Fruit fly (Drosophila melanogaster) whole organism, adult: ENCODE results near the gene Tsp2A.
A peak's percentile ranks its signal among the peaks of the same experiment; 100 is the strongest.

Experiments used
- CG11617 ChIP-seq: fragments of 200-800 bp; sonication (Bioruptor generic); optimal IDR thresholded peaks from 2 replicates; lab custom pipeline; 2017; ENCODE audit warnings: mild to moderate bottlenecking, missing biosample characterization, missing genetic modification reagents, missing genetic modification characterization
- CG12768 ChIP-seq: fragments of 200-800 bp; sonication (Bioruptor generic); optimal IDR thresholded peaks from 2 replicates; lab custom pipeline; 2017; ENCODE audit warnings: missing biosample characterization, missing genetic modification characterization, mild to moderate bottlenecking, moderate library complexity, missing genetic modification reagents
- CG14711 ChIP-seq: fragments of 200-800 bp; sonication (Bioruptor generic); optimal IDR thresholded peaks from 2 replicates; lab custom pipeline; 2018; ENCODE audit warnings: missing biosample characterization, mild to moderate bottlenecking, missing genetic modification characterization, moderate library complexity
- CG1620 ChIP-seq: fragments of 200-800 bp; sonication (Bioruptor generic); optimal IDR thresholded peaks from 2 replicates; lab custom pipeline; 2016; ENCODE audit warnings: missing biosample characterization, missing genetic modification characterization
- CG33017 ChIP-seq: fragments of 200-800 bp; sonication (Bioruptor generic); optimal IDR thresholded peaks from 2 replicates; lab custom pipeline; 2018; ENCODE audit warnings: missing biosample characterization, mild to moderate bottlenecking, missing genetic modification characterization, moderate library complexity
- CG5204 ChIP-seq: fragments of 200-800 bp; sonication (Bioruptor generic); optimal IDR thresholded peaks from 2 replicates; lab custom pipeline; 2016; ENCODE audit warnings: missing biosample characterization, missing genetic modification characterization
- CG7045 ChIP-seq: fragments of 200-800 bp; sonication (Bioruptor generic); optimal IDR thresholded peaks from 2 replicates; lab custom pipeline; 2017; ENCODE audit warnings: missing biosample characterization, mild to moderate bottlenecking, missing genetic modification characterization
- CG7101 ChIP-seq: fragments of 200-800 bp; sonication (Bioruptor generic); optimal IDR thresholded peaks from 2 replicates; lab custom pipeline; 2018; ENCODE audit warnings: missing biosample characterization, mild to moderate bottlenecking, missing genetic modification characterization, moderate library complexity
- Clk ChIP-seq: fragments of 200-800 bp; sonication (Bioruptor generic); optimal IDR thresholded peaks from 2 replicates; lab custom pipeline; 2017; ENCODE audit warnings: missing biosample characterization, missing genetic modification characterization
- Crg-1 ChIP-seq: fragments of 200-800 bp; sonication (Bioruptor generic); optimal IDR thresholded peaks from 2 replicates; lab custom pipeline; 2016; ENCODE audit warnings: missing biosample characterization, missing genetic modification characterization
- Hr96 ChIP-seq: fragments of 200-800 bp; sonication (Bioruptor generic); optimal IDR thresholded peaks from 2 replicates; lab custom pipeline; 2016; ENCODE audit warnings: missing biosample characterization, missing genetic modification characterization
- Mnt ChIP-seq: fragments of 200-800 bp; sonication (Bioruptor generic); optimal IDR thresholded peaks from 2 replicates; lab custom pipeline; 2016; ENCODE audit warnings: missing biosample characterization, mild to moderate bottlenecking, missing genetic modification characterization
- bab1 ChIP-seq: fragments of 200-800 bp; sonication (Bioruptor generic); optimal IDR thresholded peaks from 3 replicates; lab custom pipeline; 2019; ENCODE audit warnings: missing biosample characterization, mild to moderate bottlenecking, missing genetic modification characterization, moderate library complexity
- cic ChIP-seq: fragments of 200-800 bp; sonication (Bioruptor generic); optimal IDR thresholded peaks from 2 replicates; lab custom pipeline; 2017; ENCODE audit warnings: missing biosample characterization, mild to moderate bottlenecking, missing genetic modification characterization, moderate library complexity
- cnc ChIP-seq, 2 experiments: fragments of >200 bp; optimal IDR thresholded peaks; 2 replicates each; lab custom pipeline; 2017
- kay ChIP-seq: fragments of 200-800 bp; sonication (Bioruptor generic); peaks from one replicate; lab custom pipeline; 2016; ENCODE audit warnings: missing biosample characterization, missing genetic modification characterization, borderline replicate concordance
- ovo ChIP-seq: fragments of 200-800 bp; sonication (Bioruptor generic); optimal IDR thresholded peaks from 2 replicates; lab custom pipeline; 2016; ENCODE audit warnings: missing biosample characterization, missing genetic modification characterization
- pad ChIP-seq: fragments of 200-800 bp; sonication (Bioruptor generic); optimal IDR thresholded peaks from 3 replicates; lab custom pipeline; 2017; ENCODE audit warnings: missing biosample characterization, missing genetic modification characterization, mild to moderate bottlenecking, moderate library complexity, missing genetic modification reagents
- tj ChIP-seq: fragments of 200-800 bp; sonication (Bioruptor generic); optimal IDR thresholded peaks from 3 replicates; lab custom pipeline; 2017; ENCODE audit warnings: missing biosample characterization, mild to moderate bottlenecking, missing genetic modification characterization, moderate library complexity
- toe ChIP-seq: fragments of 200-800 bp; sonication (Bioruptor generic); optimal IDR thresholded peaks from 2 replicates; lab custom pipeline; 2016; ENCODE audit warnings: missing biosample characterization, missing genetic modification characterization

Tsp2A gene

dm6 chrX:1312510-1312909 is 33.8 kb upstream of the Tsp2A start:
- no peak for TF ChIP-seq CG33017 (tag; lab: Kevin White, UChicago)
- TF ChIP-seq cnc (optimal IDR thresholded peaks at IDR 0.05; lab: Kevin White, UChicago): no peak
- TF ChIP-seq pad (GFP tag; lab: Kevin White, UChicago): no peak
- TF ChIP-seq bab1: no peak
- no peak for TF ChIP-seq CG12768 (GFP tag; lab: Kevin White, UChicago)
- no peak for TF ChIP-seq tj (GFP tag; lab: Kevin White, UChicago)
- no peak for TF ChIP-seq ovo
- no peak for TF ChIP-seq CG7045 (GFP tag; lab: Kevin White, UChicago)
- no peak for TF ChIP-seq Clk (GFP tag; lab: Kevin White, UChicago)

dm6 chrX:1320144-1320981 is 26.0 kb upstream of the Tsp2A start:
- TF ChIP-seq Crg-1 (GFP tag; lab: Kevin White, UChicago) (no peak), tj (GFP tag; lab: Kevin White, UChicago) (no peak), Hr96 (GFP tag; lab: Kevin White, UChicago) (no peak), CG14711 (no peak), Mnt (GFP tag; lab: Kevin White, UChicago) (no peak), cnc (optimal IDR thresholded peaks at IDR 0.05; lab: Kevin White, UChicago) (no peak), CG7045 (GFP tag; lab: Kevin White, UChicago) (no peak), CG33017 (tag; lab: Kevin White, UChicago) (no peak), CG11617 (no peak), Clk (GFP tag; lab: Kevin White, UChicago) (no peak), CG7101 (tag; lab: Kevin White, UChicago) (no peak), bab1 (no peak), CG5204 (GFP tag; lab: Kevin White, UChicago) (no peak), cic (GFP tag; lab: Kevin White, UChicago) (no peak), kay (GFP tag; lab: Kevin White, UChicago) (no peak), toe (GFP tag; lab: Kevin White, UChicago) (no peak)

dm6 chrX:1321043-1321442 is 25.3 kb upstream of the Tsp2A start:
- TF ChIP-seq ovo: no peak
- no peak for TF ChIP-seq cnc (optimal IDR thresholded peaks at IDR 0.05; lab: Kevin White, UChicago)

- TF ChIP-seq ovo (peak; percentile 60), CG7101 (tag; lab: Kevin White, UChicago) (no peak), Clk (GFP tag; lab: Kevin White, UChicago) (no peak), pad (GFP tag; lab: Kevin White, UChicago) (peak; percentile 38), kay (GFP tag; lab: Kevin White, UChicago) (no peak)
Observed at dm6 chrX:1321664-1322063, 24.7 kb upstream of the Tsp2A start.

dm6 chrX:1322214-1322613 is 24.1 kb upstream of the Tsp2A start, which contains the start of gene DAAM:
Gene DAAM (minus strand): TSS chrX:1322362.
- TF ChIP-seq bab1: peak; percentile 82
- TF ChIP-seq ovo: peak; percentile 75
- no peak for TF ChIP-seq Mnt (GFP tag; lab: Kevin White, UChicago)
- TF ChIP-seq CG7101 (tag; lab: Kevin White, UChicago): peak; percentile 19
- TF ChIP-seq Crg-1 (GFP tag; lab: Kevin White, UChicago): peak; percentile 47
- TF ChIP-seq cic (GFP tag; lab: Kevin White, UChicago): no peak
- TF ChIP-seq pad (GFP tag; lab: Kevin White, UChicago): peak; percentile 12
- TF ChIP-seq CG1620 (GFP tag; lab: Kevin White, UChicago): peak; percentile 37
- TF ChIP-seq Hr96 (GFP tag; lab: Kevin White, UChicago): no peak
- TF ChIP-seq Clk (GFP tag; lab: Kevin White, UChicago): no peak

dm6 chrX:1337998-1338397 is 8.4 kb upstream of the Tsp2A start:
- no peak for TF ChIP-seq kay (GFP tag; lab: Kevin White, UChicago)
- no peak for TF ChIP-seq bab1
- TF ChIP-seq cnc (optimal IDR thresholded peaks at IDR 0.05; lab: Kevin White, UChicago): no peak
- no peak for TF ChIP-seq ovo
- no peak for TF ChIP-seq CG7045 (GFP tag; lab: Kevin White, UChicago)
- TF ChIP-seq toe (GFP tag; lab: Kevin White, UChicago): no peak
- no peak for TF ChIP-seq CG14711
- no peak for TF ChIP-seq CG5204 (GFP tag; lab: Kevin White, UChicago)
- TF ChIP-seq CG7101 (tag; lab: Kevin White, UChicago): no peak
- no peak for TF ChIP-seq Clk (GFP tag; lab: Kevin White, UChicago)
- TF ChIP-seq cic (GFP tag; lab: Kevin White, UChicago): no peak
- no peak for TF ChIP-seq CG11617

dm6 chrX:1341528-1341927 is 4.8 kb upstream of the Tsp2A start, which contains the start of gene CG11409:
Gene CG11409 (minus strand): TSS chrX:1341587.
- TF ChIP-seq CG33017 (tag; lab: Kevin White, UChicago) (no peak), ovo (peak; percentile 74), toe (GFP tag; lab: Kevin White, UChicago) (no peak)
